Worm (Caenorhabditis elegans): ENCODE data around the gene F31E3.2.

DNA sequence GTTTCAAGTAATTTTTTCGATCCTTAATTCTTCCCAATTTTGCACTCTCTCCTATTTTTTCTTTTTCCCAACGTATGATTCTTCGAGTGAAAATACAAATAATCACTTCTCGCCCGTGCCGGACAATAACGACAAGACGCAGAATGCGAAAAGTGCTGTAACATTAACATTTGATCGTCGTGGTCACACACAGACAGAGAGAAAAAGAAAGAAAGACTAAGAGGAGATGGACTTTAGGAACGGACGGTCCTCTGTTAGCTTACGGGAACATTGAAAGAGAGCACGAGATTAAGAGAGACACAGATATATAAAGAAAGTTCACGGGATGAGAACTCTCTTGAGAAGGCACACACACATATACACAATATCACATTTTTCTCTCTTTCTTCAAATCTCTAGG, 25.9 kb upstream of the F31E3.2 start:
- TF ChIP-seq ces-1 (GFP tag; optimal IDR thresholded peaks at IDR 0.05) (no peak), elt-1 (tag; optimal IDR thresholded peaks at IDR 0.05; ENCODE audit: borderline replicate concordance, insufficient read depth) (no peak), ham-2 (GFP tag; optimal IDR thresholded peaks at IDR 0.05) (no peak), ceh-39 (tag; optimal IDR thresholded peaks at IDR 0.05) (no peak), nhr-28 (tag; optimal IDR thresholded peaks at IDR 0.05) (no peak), ceh-83 (GFP tag; optimal IDR thresholded peaks at IDR 0.05) (no peak), blmp-1 (tag; optimal IDR thresholded peaks at IDR 0.05) (no peak), mep-1 (tag; optimal IDR thresholded peaks at IDR 0.05) (no peak), mls-2 (tag; optimal IDR thresholded peaks at IDR 0.05) (no peak), unc-62 (GFP tag; optimal IDR thresholded peaks at IDR 0.05) (no peak), unc-39 (tag; optimal IDR thresholded peaks at IDR 0.05) (no peak), nhr-237 (tag; optimal IDR thresholded peaks at IDR 0.05) (no peak), ztf-11 (tag; optimal IDR thresholded peaks at IDR 0.05) (no peak), nhr-12 (tag; optimal IDR thresholded peaks at IDR 0.05) (no peak)

Measured in whole organism, mixed stage, embryonic.